Worm (Caenorhabditis elegans): ENCODE data around the gene tomm-40.

ce11 chrII:8994336-8994735, 21.0 kb upstream of the tomm-40 start, which contains the start of gene F44G4.1:
- TF ChIP-seq fos-1 (tag; optimal IDR thresholded peaks at IDR 0.05), result no peak
- no peak for TF ChIP-seq dpl-1 (GFP tag; optimal IDR thresholded peaks at IDR 0.05)
- no peak for TF ChIP-seq lsy-2 (tag; optimal IDR thresholded peaks at IDR 0.05)
- no peak for TF ChIP-seq alr-1 (tag; optimal IDR thresholded peaks at IDR 0.05; ENCODE audit: borderline replicate concordance)
- no peak for TF ChIP-seq ama-1 (optimal IDR thresholded peaks at IDR 0.05)
- TF ChIP-seq nhr-237 (tag; optimal IDR thresholded peaks at IDR 0.05), result no peak
- no peak for TF ChIP-seq mdl-1 (tag; optimal IDR thresholded peaks at IDR 0.05)

Measured in whole organism, L1 larva.